Worm (Caenorhabditis elegans): Measurements from ENCODE around the gene neg-1.

neg-1 gene

DNA sequence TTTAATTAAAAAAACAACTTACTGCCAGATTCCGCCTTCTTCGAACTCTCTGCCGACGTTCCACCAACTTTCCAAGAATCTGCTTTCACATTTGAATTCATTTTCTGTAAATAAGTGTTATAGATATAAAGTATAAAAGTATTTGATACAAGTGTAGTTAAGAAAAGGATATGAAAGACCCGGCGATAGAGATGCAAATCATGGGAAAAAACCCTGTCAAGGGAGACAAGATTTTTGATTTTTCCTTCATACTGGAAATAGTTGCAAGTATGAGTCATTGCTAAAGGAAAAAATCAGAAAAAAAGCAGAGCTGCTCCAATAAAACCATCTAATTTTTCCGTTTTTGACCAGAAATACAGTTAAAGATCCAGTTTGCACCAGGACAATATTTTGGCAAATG is 21.6 kb upstream of the neg-1 start, which contains the start of gene F13A2.3:
F13A2.3 (minus strand) TSS at position 101 of the 400 bp plus-strand sequence.
- no peak for TF ChIP-seq unc-39 (tag; optimal IDR thresholded peaks at IDR 0.05)
- TF ChIP-seq ham-2 (GFP tag; optimal IDR thresholded peaks at IDR 0.05): no peak
- TF ChIP-seq elt-3 (tag; optimal IDR thresholded peaks at IDR 0.05): no peak
- TF ChIP-seq ceh-43 (GFP tag; optimal IDR thresholded peaks at IDR 0.05): no peak
- no peak for TF ChIP-seq snpc-4 (tag; optimal IDR thresholded peaks at IDR 0.05)
- TF ChIP-seq pha-4 (tag; optimal IDR thresholded peaks at IDR 0.05): no peak
- no peak for TF ChIP-seq ztf-11 (tag; optimal IDR thresholded peaks at IDR 0.05)

DNA sequence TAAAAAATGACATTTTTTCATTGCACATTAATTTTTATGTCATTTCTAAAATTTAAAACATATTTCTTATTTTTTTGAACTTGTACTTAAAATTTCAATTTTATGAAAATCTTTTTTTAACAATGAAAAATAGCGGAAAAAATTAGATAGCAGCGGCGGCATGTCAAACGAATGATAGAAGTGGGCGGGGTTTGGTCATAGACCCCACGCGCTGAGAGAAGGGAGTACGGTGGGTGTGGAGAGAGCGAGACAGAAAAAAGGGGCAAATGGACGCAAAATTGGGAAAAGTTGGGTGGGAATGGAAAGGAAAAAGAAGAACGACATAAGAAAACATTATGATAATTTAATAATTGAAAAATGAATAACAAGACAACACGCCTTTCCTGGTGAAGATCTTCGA is 13.2 kb upstream of the neg-1 start:
- no peak for TF ChIP-seq elt-1 (tag; optimal IDR thresholded peaks at IDR 0.05; ENCODE audit: borderline replicate concordance, insufficient read depth)
- TF ChIP-seq lin-13 (tag; optimal IDR thresholded peaks at IDR 0.05): no peak
- TF ChIP-seq unc-120 (tag; optimal IDR thresholded peaks at IDR 0.05; ENCODE audit: poor library complexity, severe bottlenecking): no peak
- TF ChIP-seq snpc-4 (tag; optimal IDR thresholded peaks at IDR 0.05): no peak
- peak; percentile 21 for TF ChIP-seq lsy-2 (tag; optimal IDR thresholded peaks at IDR 0.05)
- no peak for TF ChIP-seq zip-8 (tag; optimal IDR thresholded peaks at IDR 0.05)

DNA sequence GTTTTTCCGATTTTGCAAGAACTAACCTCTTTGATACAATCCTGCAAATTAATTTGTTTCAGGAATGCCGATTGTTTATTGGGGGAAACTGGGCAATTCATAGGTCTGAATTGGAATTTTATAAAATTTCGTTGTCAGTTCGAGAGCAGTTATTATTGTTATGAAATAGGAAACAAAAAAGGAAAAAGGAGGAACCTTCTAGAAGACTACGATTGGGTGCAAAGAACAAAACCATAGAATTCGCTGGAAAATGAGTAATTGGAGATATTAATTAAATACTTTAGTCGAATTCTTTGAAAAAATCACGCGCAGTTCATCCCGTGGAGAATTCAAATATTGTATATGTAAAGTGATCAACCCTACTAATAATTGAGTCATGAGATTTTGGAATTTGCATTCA is 12.7 kb upstream of the neg-1 start, which contains the start of gene F13A2.9:
F13A2.9 (minus strand) TSS at position 101 of the 400 bp plus-strand sequence.
- TF ChIP-seq hlh-1 (tag; optimal IDR thresholded peaks at IDR 0.05) (no peak), ceh-83 (GFP tag; optimal IDR thresholded peaks at IDR 0.05) (no peak), mep-1 (tag; optimal IDR thresholded peaks at IDR 0.05) (no peak), elt-3 (tag; optimal IDR thresholded peaks at IDR 0.05) (no peak), elt-1 (tag; optimal IDR thresholded peaks at IDR 0.05; ENCODE audit: borderline replicate concordance, insufficient read depth) (no peak), mab-5 (tag; optimal IDR thresholded peaks at IDR 0.05) (no peak), cnd-1 (tag; optimal IDR thresholded peaks at IDR 0.05) (no peak), lsy-2 (tag; optimal IDR thresholded peaks at IDR 0.05) (no peak), pha-4 (tag; optimal IDR thresholded peaks at IDR 0.05) (no peak)

DNA sequence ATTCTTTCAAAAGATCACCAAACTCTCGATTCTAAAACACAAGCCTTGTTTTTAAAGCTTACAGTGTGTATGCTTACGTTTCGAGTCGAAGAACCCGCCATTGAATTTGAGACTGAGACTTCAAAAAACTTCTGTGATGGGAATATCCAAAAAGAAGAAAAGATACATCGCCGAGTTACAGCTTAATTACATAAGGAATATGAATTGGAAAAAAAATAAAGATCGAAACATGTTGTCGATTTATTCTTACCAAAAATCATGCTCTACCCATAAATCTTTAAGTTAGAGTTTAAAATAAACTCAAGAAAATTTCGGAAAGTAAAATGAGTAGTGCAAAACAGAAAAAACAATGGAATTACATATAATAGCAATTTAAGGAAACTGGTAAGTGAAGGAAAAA is 11.5 kb upstream of the neg-1 start, which contains the start of gene F13A2.10:
F13A2.10 (minus strand) TSS at position 101 of the 400 bp plus-strand sequence.
- no peak for TF ChIP-seq lsy-2 (tag; optimal IDR thresholded peaks at IDR 0.05)

DNA sequence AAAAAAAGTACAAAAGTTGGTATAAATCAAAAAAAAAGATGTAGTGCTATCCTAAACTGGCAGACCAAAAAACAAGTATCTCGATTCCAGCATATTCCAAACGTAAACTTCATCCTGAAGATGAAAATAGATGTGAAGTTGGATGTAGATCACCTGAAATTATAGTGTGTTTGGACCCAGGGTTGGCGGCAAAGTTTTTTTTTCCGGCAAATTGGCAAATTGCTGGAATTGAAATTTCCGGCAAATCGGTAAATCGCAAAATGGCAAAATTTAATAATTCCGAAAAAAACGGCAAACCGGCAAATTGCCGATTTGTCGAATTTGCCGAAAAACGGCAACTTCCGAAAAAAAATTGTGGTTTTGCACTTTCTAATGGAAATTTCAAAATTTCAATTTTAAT is 9.8 kb upstream of the neg-1 start, which contains the start of gene F13A2.2:
F13A2.2 (minus strand) TSS at position 101 of the 400 bp plus-strand sequence.
- TF ChIP-seq zip-8 (tag; optimal IDR thresholded peaks at IDR 0.05) (no peak), drap-1 (GFP tag; optimal IDR thresholded peaks at IDR 0.05) (no peak), pha-4 (tag; optimal IDR thresholded peaks at IDR 0.05) (no peak), ztf-11 (tag; optimal IDR thresholded peaks at IDR 0.05) (no peak), mep-1 (tag; optimal IDR thresholded peaks at IDR 0.05) (no peak), nhr-76 (tag; optimal IDR thresholded peaks at IDR 0.05) (no peak), bed-3 (GFP tag; optimal IDR thresholded peaks at IDR 0.05) (no peak), ceh-43 (GFP tag; optimal IDR thresholded peaks at IDR 0.05) (no peak), ces-1 (GFP tag; optimal IDR thresholded peaks at IDR 0.05) (no peak), lin-32 (GFP tag; optimal IDR thresholded peaks at IDR 0.05) (no peak), nhr-237 (tag; optimal IDR thresholded peaks at IDR 0.05) (no peak), ceh-83 (GFP tag; optimal IDR thresholded peaks at IDR 0.05) (no peak), elt-3 (tag; optimal IDR thresholded peaks at IDR 0.05) (no peak), snpc-4 (tag; optimal IDR thresholded peaks at IDR 0.05) (no peak), ham-2 (GFP tag; optimal IDR thresholded peaks at IDR 0.05) (no peak), M03D4.4 (tag; optimal IDR thresholded peaks at IDR 0.05) (no peak), mls-2 (tag; optimal IDR thresholded peaks at IDR 0.05) (no peak), unc-39 (tag; optimal IDR thresholded peaks at IDR 0.05) (no peak), mab-5 (tag; optimal IDR thresholded peaks at IDR 0.05) (no peak), elt-1 (tag; optimal IDR thresholded peaks at IDR 0.05; ENCODE audit: borderline replicate concordance, insufficient read depth) (no peak)

DNA sequence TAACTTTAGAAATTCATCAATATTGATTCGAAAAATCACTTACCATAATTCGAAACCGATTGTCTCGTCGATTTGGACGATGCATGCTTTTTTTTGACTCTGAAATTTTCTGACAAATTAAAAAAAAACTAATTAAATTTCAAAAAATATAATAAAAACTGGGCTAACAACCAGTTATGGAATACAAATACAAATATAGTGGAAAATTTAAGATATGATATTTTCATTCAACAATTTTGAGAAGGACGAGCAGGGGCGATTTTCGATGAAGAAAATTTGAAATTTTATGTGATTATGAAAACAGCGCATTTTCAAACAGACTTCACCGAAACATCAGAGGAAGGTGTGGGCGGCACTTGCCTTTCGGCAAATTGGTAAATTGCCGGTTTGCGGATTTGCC is 7.6 kb upstream of the neg-1 start, which contains the start of gene F13A2.1:
F13A2.1 (minus strand) TSS at position 101 of the 400 bp plus-strand sequence.
- TF ChIP-seq mab-5 (tag; optimal IDR thresholded peaks at IDR 0.05) (no peak), tbx-8 (GFP tag; optimal IDR thresholded peaks at IDR 0.05) (no peak), lsy-2 (tag; optimal IDR thresholded peaks at IDR 0.05) (no peak), cnd-1 (tag; optimal IDR thresholded peaks at IDR 0.05) (no peak), ztf-11 (tag; optimal IDR thresholded peaks at IDR 0.05) (no peak), pha-4 (tag; optimal IDR thresholded peaks at IDR 0.05) (no peak), ces-1 (GFP tag; optimal IDR thresholded peaks at IDR 0.05) (no peak), snpc-4 (tag; optimal IDR thresholded peaks at IDR 0.05) (no peak), unc-39 (tag; optimal IDR thresholded peaks at IDR 0.05) (no peak), elt-1 (tag; optimal IDR thresholded peaks at IDR 0.05; ENCODE audit: borderline replicate concordance, insufficient read depth) (no peak), flh-1 (GFP tag; optimal IDR thresholded peaks at IDR 0.05) (no peak), mls-2 (tag; optimal IDR thresholded peaks at IDR 0.05) (no peak)
